Worm (Caenorhabditis elegans): ENCODE measurements around the gene T24F1.7.

The T24F1.7 gene

ce11 chrII:11293433-11293832 is 18.9 kb upstream of the T24F1.7 start, which contains the start of gene C47G2.4:
TSS of gene C47G2.4 (minus strand) at chrII:11293606.
- no peak for TF ChIP-seq pax-1 (tag; optimal IDR thresholded peaks at IDR 0.05)
- no peak for TF ChIP-seq nhr-232 (tag; optimal IDR thresholded peaks at IDR 0.05)
- TF ChIP-seq ceh-45 (GFP tag; IDR thresholded peaks at IDR 0.05), result no peak
- peak; percentile 70 for TF ChIP-seq ceh-34 (tag; optimal IDR thresholded peaks at IDR 0.05)
- TF ChIP-seq hlh-30 (tag; optimal IDR thresholded peaks at IDR 0.05; ENCODE audit: insufficient read depth), result no peak
- TF ChIP-seq pqm-1 (tag; optimal IDR thresholded peaks at IDR 0.05), result no peak
- peak; percentile 13 for TF ChIP-seq ceh-18 (tag; optimal IDR thresholded peaks at IDR 0.05)
- no peak for TF ChIP-seq ztf-16 (tag; optimal IDR thresholded peaks at IDR 0.05)
- TF ChIP-seq dve-1 (tag; optimal IDR thresholded peaks at IDR 0.05), result no peak
- TF ChIP-seq nfya-1 (tag; optimal IDR thresholded peaks at IDR 0.05), result peak; percentile 36
- TF ChIP-seq pros-1 (tag; optimal IDR thresholded peaks at IDR 0.05), result peak; percentile 35
- peak; percentile 40 for TF ChIP-seq ets-4 (tag; optimal IDR thresholded peaks at IDR 0.05)
- no peak for TF ChIP-seq sdc-2 (tag; optimal IDR thresholded peaks at IDR 0.05)
- TF ChIP-seq hlh-15 (tag; optimal IDR thresholded peaks at IDR 0.05), result no peak
- peak; percentile 22 for TF ChIP-seq ref-2 (tag; optimal IDR thresholded peaks at IDR 0.05)
- no peak for TF ChIP-seq ceh-24 (tag; optimal IDR thresholded peaks at IDR 0.05)
- TF ChIP-seq hlh-13 (GFP tag; optimal IDR thresholded peaks at IDR 0.05), result no peak
- TF ChIP-seq ceh-31 (tag; optimal IDR thresholded peaks at IDR 0.05), result peak; percentile 55
- TF ChIP-seq F13H6.1 (tag; optimal IDR thresholded peaks at IDR 0.05), result no peak
- TF ChIP-seq C08G9.2 (tag; optimal IDR thresholded peaks at IDR 0.05), result peak; percentile 27
- TF ChIP-seq elt-2 (tag; optimal IDR thresholded peaks at IDR 0.05), result peak; percentile 27
- peak; percentile 53 for TF ChIP-seq rnt-1 (tag; optimal IDR thresholded peaks at IDR 0.05)
- TF ChIP-seq unc-55 (GFP tag; optimal IDR thresholded peaks at IDR 0.05), result no peak

ce11 chrII:11297217-11297738 is 15.0 kb upstream of the T24F1.7 start, which contains the start of gene saps-1:
TSS of gene saps-1 (plus strand) at chrII:11297688.
- no peak for TF ChIP-seq ceh-24 (tag; optimal IDR thresholded peaks at IDR 0.05)
- TF ChIP-seq ceh-45 (GFP tag; IDR thresholded peaks at IDR 0.05), result no peak
- TF ChIP-seq sdc-2 (tag; optimal IDR thresholded peaks at IDR 0.05), result no peak
- TF ChIP-seq tbx-2 (tag; optimal IDR thresholded peaks at IDR 0.05), result no peak
- no peak for TF ChIP-seq K02D7.2 (tag; optimal IDR thresholded peaks at IDR 0.05)
- TF ChIP-seq ceh-48 (tag; optimal IDR thresholded peaks at IDR 0.05), result no peak
- TF ChIP-seq hlh-15 (tag; optimal IDR thresholded peaks at IDR 0.05), result no peak
- TF ChIP-seq ceh-9 (tag; optimal IDR thresholded peaks at IDR 0.05), result no peak
- TF ChIP-seq sox-2 (GFP tag; IDR thresholded peaks at IDR 0.05), result no peak
- TF ChIP-seq dve-1 (tag; optimal IDR thresholded peaks at IDR 0.05), result no peak
- TF ChIP-seq lim-6 (tag; optimal IDR thresholded peaks at IDR 0.05), result no peak

- TF ChIP-seq ceh-14 (tag; optimal IDR thresholded peaks at IDR 0.05) (no peak), ceh-2 (tag; optimal IDR thresholded peaks at IDR 0.05) (no peak), ets-4 (tag; optimal IDR thresholded peaks at IDR 0.05) (no peak), ceh-18 (tag; optimal IDR thresholded peaks at IDR 0.05) (no peak), lin-11 (tag; optimal IDR thresholded peaks at IDR 0.05) (no peak), unc-42 (tag; optimal IDR thresholded peaks at IDR 0.05) (no peak), che-1 (tag; optimal IDR thresholded peaks at IDR 0.05) (no peak), dve-1 (tag; optimal IDR thresholded peaks at IDR 0.05) (no peak), sdc-2 (tag; optimal IDR thresholded peaks at IDR 0.05) (no peak), ceh-6 (GFP tag; optimal IDR thresholded peaks at IDR 0.05) (no peak), odd-2 (tag; optimal IDR thresholded peaks at IDR 0.05) (no peak), K02D7.2 (tag; optimal IDR thresholded peaks at IDR 0.05) (no peak), pat-9 (tag; optimal IDR thresholded peaks at IDR 0.05) (no peak), ahr-1 (tag; optimal IDR thresholded peaks at IDR 0.05) (no peak), unc-86 (tag; optimal IDR thresholded peaks at IDR 0.05) (no peak), T23F11.4 (GFP tag; optimal IDR thresholded peaks at IDR 0.05) (no peak), hlh-8 (tag; optimal IDR thresholded peaks at IDR 0.05) (no peak)
Measured at ce11 chrII:11301059-11301458, 11.3 kb upstream of the T24F1.7 start, which contains the start of gene raga-1. TSS of gene raga-1 (plus strand) at chrII:11301359.
